Worm (Caenorhabditis elegans): ENCODE results near the gene hpo-18.

Gene hpo-18

ce11 chrV:4364517-4364916 lies 18.3 kb upstream of the hpo-18 start, which contains the start of gene grl-13:
Gene grl-13 (minus strand): TSS chrV:4364617.
- TF ChIP-seq mml-1 (tag; optimal IDR thresholded peaks at IDR 0.05) = no peak
- no peak for TF ChIP-seq nhr-67 (tag; optimal IDR thresholded peaks at IDR 0.05)
- TF ChIP-seq elt-3 (tag; optimal IDR thresholded peaks at IDR 0.05) = no peak
- TF ChIP-seq elt-1 (tag; optimal IDR thresholded peaks at IDR 0.05) = no peak
- no peak for TF ChIP-seq nhr-28 (tag; optimal IDR thresholded peaks at IDR 0.05)
- TF ChIP-seq jun-1 (tag; optimal IDR thresholded peaks at IDR 0.05) = no peak
- no peak for TF ChIP-seq skn-1 (tag; optimal IDR thresholded peaks at IDR 0.05)
- TF ChIP-seq egl-5 (tag; optimal IDR thresholded peaks at IDR 0.05) = no peak
- TF ChIP-seq pqm-1 (tag; optimal IDR thresholded peaks at IDR 0.05) = no peak
- no peak for TF ChIP-seq nfya-1 (tag; optimal IDR thresholded peaks at IDR 0.05; ENCODE audit: insufficient read depth)

DNA sequence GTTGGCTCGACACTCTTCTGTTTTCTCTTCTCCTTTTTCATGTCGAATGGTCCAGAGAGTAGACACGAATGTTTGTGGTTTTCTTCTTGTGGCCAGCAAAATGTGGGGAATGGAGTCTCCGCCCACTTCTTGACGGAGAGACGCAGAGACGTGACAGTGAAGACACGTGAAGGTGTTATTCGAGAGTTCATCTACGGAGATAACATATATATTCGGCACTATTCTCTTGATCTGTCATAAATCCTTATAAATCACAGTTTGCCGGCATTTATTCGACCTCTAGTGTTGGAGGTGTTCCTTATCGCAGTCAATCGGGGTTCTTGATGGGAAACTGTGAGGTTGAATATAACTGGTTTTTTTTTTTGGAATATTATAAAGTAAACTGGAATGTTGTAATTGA lies 15.3 kb upstream of the hpo-18 start, which contains the start of gene F32D1.3:
F32D1.3 (minus strand) TSS at position 65 of the 400 bp plus-strand sequence.
- no peak for TF ChIP-seq hmg-11 (tag; optimal IDR thresholded peaks at IDR 0.05)
- TF ChIP-seq ceh-9 (tag; optimal IDR thresholded peaks at IDR 0.05) = no peak
- no peak for TF ChIP-seq elt-2 (tag; optimal IDR thresholded peaks at IDR 0.05)
- TF ChIP-seq lin-15B (tag; optimal IDR thresholded peaks at IDR 0.05) = no peak
- TF ChIP-seq nfya-1 (tag; optimal IDR thresholded peaks at IDR 0.05; ENCODE audit: insufficient read depth) = no peak
- no peak for TF ChIP-seq ztf-11 (tag; optimal IDR thresholded peaks at IDR 0.05)
- no peak for TF ChIP-seq sea-2 (GFP tag; optimal IDR thresholded peaks at IDR 0.05)
- no peak for TF ChIP-seq egl-5 (tag; optimal IDR thresholded peaks at IDR 0.05)
- TF ChIP-seq nhr-25 (tag; optimal IDR thresholded peaks at IDR 0.05) = peak; percentile 34
- TF ChIP-seq fos-1 (tag; optimal IDR thresholded peaks at IDR 0.05) = no peak
- no peak for TF ChIP-seq jun-1 (tag; optimal IDR thresholded peaks at IDR 0.05)
- peak; percentile 44 for TF ChIP-seq nhr-23 (tag; optimal IDR thresholded peaks at IDR 0.05)
- TF ChIP-seq ceh-16 (tag; optimal IDR thresholded peaks at IDR 0.05) = no peak
- TF ChIP-seq elt-1 (tag; optimal IDR thresholded peaks at IDR 0.05) = peak; percentile 80
- TF ChIP-seq egl-27 (tag; optimal IDR thresholded peaks at IDR 0.05) = no peak
- TF ChIP-seq lsy-12 (tag; optimal IDR thresholded peaks at IDR 0.05) = no peak
- TF ChIP-seq ceh-82 (tag; optimal IDR thresholded peaks at IDR 0.05) = no peak
- TF ChIP-seq R02D3.7 (tag; optimal IDR thresholded peaks at IDR 0.05) = no peak
- TF ChIP-seq nhr-237 (tag; optimal IDR thresholded peaks at IDR 0.05) = no peak

DNA sequence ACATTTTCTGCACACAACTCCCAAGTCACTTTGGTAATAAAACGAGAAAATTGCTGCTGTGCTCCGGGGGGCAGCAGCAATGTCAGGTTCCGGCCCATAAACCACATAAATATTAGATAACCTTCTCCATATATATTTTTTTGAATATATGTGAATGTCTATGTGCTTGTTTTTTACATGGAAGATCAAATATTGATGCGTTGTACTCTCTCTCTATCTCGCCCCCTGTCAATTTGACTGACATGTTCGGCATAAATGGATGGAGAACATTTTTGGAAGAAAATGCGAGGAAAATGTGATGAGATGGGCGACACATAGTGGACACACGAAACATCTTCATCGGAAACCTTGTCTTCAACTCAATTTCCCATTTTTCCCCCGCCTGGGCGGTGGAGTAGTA lies 13.8 kb upstream of the hpo-18 start:
- TF ChIP-seq pqm-1 (tag; optimal IDR thresholded peaks at IDR 0.05) (no peak), nhr-43 (tag; optimal IDR thresholded peaks at IDR 0.05; ENCODE audit: poor library complexity, severe bottlenecking) (no peak), ama-1 (optimal IDR thresholded peaks at IDR 0.05) (no peak), nhr-12 (tag; optimal IDR thresholded peaks at IDR 0.05) (no peak), pha-4 (tag; optimal IDR thresholded peaks at IDR 0.05) (no peak), lin-39 (tag; optimal IDR thresholded peaks at IDR 0.05) (no peak), aly-2 (tag; optimal IDR thresholded peaks at IDR 0.05) (no peak), zag-1 (tag; optimal IDR thresholded peaks at IDR 0.05) (no peak), unc-62 (GFP tag; optimal IDR thresholded peaks at IDR 0.05) (no peak), nhr-237 (tag; optimal IDR thresholded peaks at IDR 0.05) (no peak), nhr-25 (tag; optimal IDR thresholded peaks at IDR 0.05) (no peak), nhr-23 (tag; optimal IDR thresholded peaks at IDR 0.05) (no peak), ceh-82 (tag; optimal IDR thresholded peaks at IDR 0.05) (no peak), fkh-10 (GFP tag; optimal IDR thresholded peaks at IDR 0.05) (no peak), eor-1 (tag; optimal IDR thresholded peaks at IDR 0.05) (no peak)

DNA sequence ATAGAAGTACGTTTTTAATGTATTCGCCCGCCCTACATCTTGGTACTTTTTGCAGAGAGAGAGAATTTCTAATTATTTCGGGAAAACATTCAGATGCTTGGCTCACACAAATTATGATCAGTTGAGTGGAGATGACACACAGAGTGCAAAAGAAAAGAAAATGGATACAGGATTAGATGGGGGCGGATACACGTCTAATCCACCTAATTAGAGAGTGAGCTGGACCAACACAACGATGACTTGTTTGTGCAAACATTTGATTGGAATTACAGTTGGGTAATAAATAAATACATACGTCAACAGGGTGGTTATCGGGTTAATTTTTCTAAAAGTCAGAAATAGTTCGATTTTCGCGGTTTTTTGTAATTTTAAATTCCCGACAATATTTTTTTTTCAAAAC lies 12.9 kb upstream of the hpo-18 start:
- no peak for TF ChIP-seq elt-1 (tag; optimal IDR thresholded peaks at IDR 0.05)
- no peak for TF ChIP-seq nhr-67 (tag; optimal IDR thresholded peaks at IDR 0.05)
- TF ChIP-seq pqm-1 (tag; optimal IDR thresholded peaks at IDR 0.05) = no peak
- TF ChIP-seq ceh-16 (tag; optimal IDR thresholded peaks at IDR 0.05) = no peak
- no peak for TF ChIP-seq mdl-1 (tag; optimal IDR thresholded peaks at IDR 0.05)
- TF ChIP-seq lin-39 (tag; optimal IDR thresholded peaks at IDR 0.05) = no peak
- no peak for TF ChIP-seq ztf-11 (tag; optimal IDR thresholded peaks at IDR 0.05)
- TF ChIP-seq fkh-10 (GFP tag; optimal IDR thresholded peaks at IDR 0.05) = no peak
- TF ChIP-seq hmg-11 (tag; optimal IDR thresholded peaks at IDR 0.05) = no peak
- TF ChIP-seq ZK546.5 (tag; optimal IDR thresholded peaks at IDR 0.05) = no peak
- no peak for TF ChIP-seq skn-1 (tag; optimal IDR thresholded peaks at IDR 0.05)
- TF ChIP-seq pha-4 (tag; optimal IDR thresholded peaks at IDR 0.05) = no peak
- TF ChIP-seq nhr-12 (tag; optimal IDR thresholded peaks at IDR 0.05) = no peak
- no peak for TF ChIP-seq egl-27 (tag; optimal IDR thresholded peaks at IDR 0.05)
